Fruit fly (Drosophila melanogaster): ENCODE data around the gene bab1.

The bab1 gene

DNA sequence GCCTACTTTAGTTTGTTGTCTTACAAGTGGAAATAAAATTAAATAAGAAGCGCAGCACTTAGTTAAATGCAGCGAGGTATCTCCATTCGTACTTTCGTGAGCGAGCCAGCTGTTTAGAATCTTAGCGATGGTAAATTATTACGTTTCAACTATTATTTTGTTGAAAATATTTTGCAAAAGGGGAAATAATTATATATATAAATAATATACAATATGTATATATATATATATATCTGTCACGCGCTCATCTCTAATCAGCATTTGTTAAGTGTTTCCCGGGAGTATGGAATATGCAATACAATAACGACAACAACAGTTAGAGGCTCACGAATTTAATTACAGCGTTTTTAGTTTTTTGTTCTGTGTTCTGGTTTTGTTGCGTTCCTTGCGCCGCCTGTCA lies 17.6 kb downstream of the bab1 start:
- no peak for TF ChIP-seq CrebA (GFP tag; optimal IDR thresholded peaks at IDR 0.05; ENCODE audit: borderline replicate concordance)
- TF ChIP-seq GATAd (GFP tag; optimal IDR thresholded peaks at IDR 0.05): no peak
- TF ChIP-seq HLH106 (tag; optimal IDR thresholded peaks at IDR 0.05): peak; percentile 22

DNA sequence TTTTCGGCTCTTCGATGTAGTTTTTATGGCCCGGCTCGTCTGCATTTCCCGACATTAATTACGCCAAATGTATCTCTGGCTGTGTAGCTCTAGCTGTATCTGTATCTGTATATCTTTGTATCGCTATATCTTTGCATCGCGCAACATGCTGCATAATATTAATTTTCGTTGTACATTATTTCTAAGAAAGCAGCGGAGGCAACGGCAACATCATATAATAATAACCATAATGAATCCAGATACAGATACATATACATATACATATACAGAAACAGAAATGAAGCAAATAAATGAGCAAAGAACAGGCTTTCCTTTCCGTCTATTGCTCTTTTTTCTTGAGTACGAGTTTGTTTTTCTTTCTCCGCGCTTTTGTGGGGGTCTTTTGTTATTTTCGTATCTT lies 18.0 kb downstream of the bab1 start:
- TF ChIP-seq Hr78 (GFP tag; optimal IDR thresholded peaks at IDR 0.05): no peak
- TF ChIP-seq woc (GFP tag; optimal IDR thresholded peaks at IDR 0.05): no peak

DNA sequence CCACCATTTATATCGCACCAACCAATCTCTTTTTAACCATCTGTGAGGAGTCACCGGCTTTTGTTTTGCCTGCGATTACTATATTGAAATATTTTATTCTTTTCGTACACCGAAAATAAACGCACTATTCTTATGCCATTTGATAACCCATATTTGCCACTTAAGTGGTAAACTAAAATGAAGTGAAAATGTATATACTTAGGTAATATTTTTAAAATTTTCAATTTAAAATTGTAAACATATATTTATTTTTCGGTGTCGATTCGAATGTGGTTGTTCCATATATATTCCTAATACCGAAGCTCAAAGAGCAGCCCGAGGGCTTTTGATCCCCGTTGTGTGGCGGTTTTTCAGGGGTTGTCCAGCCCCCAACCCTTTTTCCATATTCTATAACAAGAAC lies 22.6 kb downstream of the bab1 start:
- peak; percentile 15 for TF ChIP-seq fru (GFP tag; optimal IDR thresholded peaks at IDR 0.05)
- no peak for TF ChIP-seq Dfd (GFP tag; optimal IDR thresholded peaks at IDR 0.05)
- no peak for TF ChIP-seq foxo (GFP tag; optimal IDR thresholded peaks at IDR 0.05)
- TF ChIP-seq h (GFP tag; optimal IDR thresholded peaks at IDR 0.05): peak; percentile 47

DNA sequence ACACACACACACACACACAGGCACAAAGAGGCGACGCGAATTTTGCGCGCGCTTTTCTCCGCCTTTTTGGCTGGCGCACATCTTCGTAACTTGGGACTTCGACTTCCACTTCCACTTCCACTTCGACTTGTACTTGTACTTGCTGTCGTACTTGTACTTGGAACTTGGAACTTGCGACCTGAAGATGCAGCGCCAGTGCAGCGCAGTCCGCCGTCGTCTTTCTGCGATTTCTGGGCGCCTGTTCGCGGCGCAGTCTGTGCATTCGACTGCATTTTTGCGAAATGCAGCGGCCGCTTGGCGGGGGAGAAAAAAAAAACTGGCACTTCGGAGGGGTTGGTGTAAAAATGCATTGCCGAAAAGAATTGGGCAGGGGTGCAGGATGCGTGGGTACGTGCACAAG lies 23.9 kb downstream of the bab1 start:
- TF ChIP-seq Hr78 (GFP tag; optimal IDR thresholded peaks at IDR 0.05): no peak
- TF ChIP-seq Dfd (GFP tag; optimal IDR thresholded peaks at IDR 0.05): peak; percentile 38
- TF ChIP-seq Myc (optimal IDR thresholded peaks at IDR 0.05): no peak

dm6 chr3L:1064381-1064780 lies 36.5 kb downstream of the bab1 start:
- TF ChIP-seq Hr78 (GFP tag; optimal IDR thresholded peaks at IDR 0.05) (no peak), N (GFP tag; optimal IDR thresholded peaks at IDR 0.05) (no peak), tai (GFP tag; optimal IDR thresholded peaks at IDR 0.05) (no peak), h (GFP tag; optimal IDR thresholded peaks at IDR 0.05) (no peak), foxo (GFP tag; optimal IDR thresholded peaks at IDR 0.05) (no peak), HLH106 (tag; optimal IDR thresholded peaks at IDR 0.05) (peak; percentile 31), CG9705 (GFP tag; optimal IDR thresholded peaks at IDR 0.05) (no peak), Jra (GFP tag; optimal IDR thresholded peaks at IDR 0.05) (no peak), usp (GFP tag; optimal IDR thresholded peaks at IDR 0.05) (no peak), Sp1 (GFP tag; optimal IDR thresholded peaks at IDR 0.05) (peak; percentile 46), rgr (GFP tag; optimal IDR thresholded peaks at IDR 0.05) (no peak), Vsx2 (GFP tag; optimal IDR thresholded peaks at IDR 0.05; ENCODE audit: partially characterized antibody) (no peak), br (GFP tag; optimal IDR thresholded peaks at IDR 0.05) (no peak)

- no peak for TF ChIP-seq dmrt93B (GFP tag; optimal IDR thresholded peaks at IDR 0.05)
- TF ChIP-seq woc (GFP tag; optimal IDR thresholded peaks at IDR 0.05): no peak
- no peak for TF ChIP-seq CG32264 (GFP tag; optimal IDR thresholded peaks at IDR 0.05)
- TF ChIP-seq fru (GFP tag; optimal IDR thresholded peaks at IDR 0.05): no peak
These were observed 38.4 kb downstream of the bab1 start for dm6 chr3L:1062463-1062862.

dm6 chr3L:1055932-1056331 lies 45.0 kb downstream of the bab1 start:
- TF ChIP-seq lola (GFP tag; optimal IDR thresholded peaks at IDR 0.05): no peak
- no peak for TF ChIP-seq Jra (GFP tag; optimal IDR thresholded peaks at IDR 0.05)

- peak; percentile 53 for TF ChIP-seq Dfd (GFP tag; optimal IDR thresholded peaks at IDR 0.05)
- TF ChIP-seq sage (GFP tag; optimal IDR thresholded peaks at IDR 0.05): no peak
- TF ChIP-seq dsf (GFP tag; optimal IDR thresholded peaks at IDR 0.05; ENCODE audit: borderline replicate concordance): no peak
These were observed 54.5 kb downstream of the bab1 start for dm6 chr3L:1046436-1046835.

DNA sequence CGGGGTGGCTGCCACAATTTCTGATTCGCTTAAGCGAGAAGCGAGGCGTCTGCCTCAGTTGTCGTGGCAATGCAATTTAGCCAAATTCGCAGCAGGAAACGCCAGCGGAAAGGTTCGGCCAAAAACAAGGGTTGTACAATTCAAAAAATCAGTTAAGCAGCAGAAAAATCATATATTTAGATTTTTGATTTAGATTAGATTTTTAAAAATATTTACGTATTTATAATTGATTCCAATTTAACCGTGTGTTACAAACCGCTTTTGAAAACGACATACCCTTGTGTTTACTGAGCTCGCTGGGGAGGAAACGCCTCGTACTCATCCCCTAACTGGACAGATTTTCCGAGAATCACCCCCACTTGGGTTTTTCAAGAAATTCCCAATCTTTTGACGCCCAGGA lies 57.4 kb downstream of the bab1 start:
- TF ChIP-seq N (GFP tag; optimal IDR thresholded peaks at IDR 0.05) (no peak), CG9705 (GFP tag; optimal IDR thresholded peaks at IDR 0.05) (no peak), Vsx2 (GFP tag; optimal IDR thresholded peaks at IDR 0.05; ENCODE audit: partially characterized antibody) (no peak), Hnf4 (GFP tag; optimal IDR thresholded peaks at IDR 0.05) (no peak), rgr (GFP tag; optimal IDR thresholded peaks at IDR 0.05) (no peak)

Measured in whole organism, wandering third instar larva.